Worm (Caenorhabditis elegans): ENCODE data around the gene sri-18.

DNA sequence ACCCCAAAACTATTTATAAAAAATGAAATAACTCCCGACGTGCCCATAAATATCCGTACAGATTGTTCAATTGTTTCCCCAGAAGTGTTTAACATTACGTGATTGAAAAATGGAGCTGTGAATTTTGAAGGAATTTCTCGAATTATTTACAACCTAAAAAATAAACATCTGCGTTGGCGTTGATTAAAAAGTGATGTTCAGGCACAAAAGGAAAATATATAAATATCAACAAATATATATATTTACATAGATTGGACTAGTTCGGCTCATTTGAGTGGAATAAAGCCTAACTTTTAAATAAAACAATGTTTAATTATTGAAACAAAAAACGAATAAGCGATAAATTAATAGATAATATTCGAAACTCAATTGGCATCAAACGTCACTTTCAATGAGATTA, at the start of gene sri-18:
- no peak for TF ChIP-seq ceh-82 (tag; optimal IDR thresholded peaks at IDR 0.05)
- no peak for TF ChIP-seq nhr-237 (tag; optimal IDR thresholded peaks at IDR 0.05)
- TF ChIP-seq unc-39 (tag; optimal IDR thresholded peaks at IDR 0.05) = no peak
- no peak for TF ChIP-seq ama-1 (optimal IDR thresholded peaks at IDR 0.05)
- TF ChIP-seq lin-39 (tag; optimal IDR thresholded peaks at IDR 0.05) = no peak
- no peak for TF ChIP-seq snpc-4 (tag; optimal IDR thresholded peaks at IDR 0.05)
- TF ChIP-seq alr-1 (tag; optimal IDR thresholded peaks at IDR 0.05) = no peak
- TF ChIP-seq mbf-1 (tag; optimal IDR thresholded peaks at IDR 0.05) = no peak
- no peak for TF ChIP-seq lin-13 (GFP tag; optimal IDR thresholded peaks at IDR 0.05)
- no peak for TF ChIP-seq skn-1 (tag; optimal IDR thresholded peaks at IDR 0.05)
- TF ChIP-seq nhr-11 (tag; optimal IDR thresholded peaks at IDR 0.05) = no peak
- no peak for TF ChIP-seq ztf-11 (tag; optimal IDR thresholded peaks at IDR 0.05)
